Worm (Caenorhabditis elegans) whole organism, young adult: ENCODE results near the gene srw-29.

Source experiments
- B0336.3 ChIP-seq: fragments of 200-800 bp; sonication (Bioruptor generic); IDR thresholded peaks from 2 replicates; pipeline ENCODE4 v1.3.6; 2022; ENCODE audit warnings: missing genetic modification characterization, missing compliant biosample characterization
- C17E4.6 ChIP-seq: fragments of 200-800 bp; sonication (Bioruptor generic); IDR thresholded peaks from 2 replicates; pipeline ENCODE4 v1.3.6; 2022; ENCODE audit warnings: missing genetic modification reagents, missing genetic modification characterization, missing compliant biosample characterization
- D2030.7 ChIP-seq: fragments of 200-800 bp; sonication (Bioruptor generic); IDR thresholded peaks from 2 replicates; pipeline ENCODE4 v1.3.6; 2022; ENCODE audit warnings: missing genetic modification reagents, missing genetic modification characterization, missing compliant biosample characterization
- F23B12.7 ChIP-seq: sonication (generic microtip); optimal IDR thresholded peaks from 2 replicates; lab custom pipeline; 2017; ENCODE audit warnings: missing genetic modification characterization, mild to moderate bottlenecking, missing compliant biosample characterization, antibody characterized with exemption, moderate library complexity; ENCODE audit not compliant: insufficient read depth
- F33H1.4 ChIP-seq: fragments of 200-800 bp; sonication (Bioruptor generic); IDR thresholded peaks from 2 replicates; pipeline ENCODE4 v1.3.6; 2022; ENCODE audit warnings: missing genetic modification reagents, missing genetic modification characterization, missing compliant biosample characterization
- F39B2.1 ChIP-seq: fragments of 200-800 bp; sonication (Bioruptor generic); IDR thresholded peaks from 2 replicates; pipeline ENCODE4 v1.3.6; 2022; ENCODE audit warnings: missing genetic modification reagents, missing genetic modification characterization, missing compliant biosample characterization
- F57C9.4 ChIP-seq: sonication (generic microtip); optimal IDR thresholded peaks from 2 replicates; lab custom pipeline; 2017; ENCODE audit warnings: mild to moderate bottlenecking, missing genetic modification characterization, missing compliant biosample characterization
- K12H6.12 ChIP-seq: fragments of 200-800 bp; sonication (Bioruptor generic); optimal IDR thresholded peaks from 2 replicates; lab custom pipeline; 2018; ENCODE audit warnings: mild to moderate bottlenecking, missing genetic modification characterization, missing compliant biosample characterization
- Y67H2A.10 ChIP-seq: fragments of 200-800 bp; sonication (Bioruptor generic); conservative IDR thresholded peaks from 2 replicates; pipeline ENCODE4 v1.3.6; 2022; ENCODE audit warnings: missing genetic modification reagents, missing genetic modification characterization, missing compliant biosample characterization
- Y79H2A.3 ChIP-seq: fragments of 200-800 bp; sonication (Bioruptor generic); conservative IDR thresholded peaks from 2 replicates; pipeline ENCODE4 v1.3.6; 2022; ENCODE audit warnings: missing genetic modification reagents, missing genetic modification characterization, missing compliant biosample characterization
- athp-1 ChIP-seq: sonication (generic microtip); optimal IDR thresholded peaks from 2 replicates; lab custom pipeline; 2017; ENCODE audit warnings: mild to moderate bottlenecking, missing genetic modification characterization, missing compliant biosample characterization
- cebp-2 ChIP-seq: fragments of 200-800 bp; sonication (Bioruptor generic); IDR thresholded peaks from 2 replicates; pipeline ENCODE4 v1.3.6; 2022; ENCODE audit warnings: missing genetic modification characterization, missing compliant biosample characterization
- ceh-58 ChIP-seq: fragments of 200-800 bp; sonication (Bioruptor generic); IDR thresholded peaks from 2 replicates; pipeline ENCODE4 v1.3.6; 2022; ENCODE audit warnings: missing genetic modification characterization, missing compliant biosample characterization
- ceh-91 ChIP-seq: fragments of 200-800 bp; sonication (Bioruptor generic); IDR thresholded peaks from 2 replicates; pipeline ENCODE4 v1.3.6; 2022; ENCODE audit warnings: missing genetic modification reagents, missing genetic modification characterization, missing compliant biosample characterization
- dpff-1 ChIP-seq: sonication (generic microtip); optimal IDR thresholded peaks from 2 replicates; lab custom pipeline; 2017; ENCODE audit warnings: mild to moderate bottlenecking, missing genetic modification characterization, missing compliant biosample characterization
- dpl-1 ChIP-seq: fragments of 150-350 bp; optimal IDR thresholded peaks from 2 replicates; lab custom pipeline; 2014; ENCODE audit warnings: missing biosample characterization, missing genetic modification reagents, missing genetic modification characterization
- egrh-3 ChIP-seq: fragments of 200-800 bp; sonication (Bioruptor generic); IDR thresholded peaks from 2 replicates; pipeline ENCODE4 v1.3.6; 2022; ENCODE audit warnings: missing genetic modification reagents, missing genetic modification characterization, missing compliant biosample characterization
- ekl-4 ChIP-seq: fragments of 200-800 bp; sonication (Bioruptor generic); IDR thresholded peaks from 2 replicates; pipeline ENCODE4 v1.3.6; 2022; ENCODE audit warnings: missing genetic modification reagents, missing genetic modification characterization, missing compliant biosample characterization
- fkh-3 ChIP-seq: sonication (generic microtip); optimal IDR thresholded peaks from 2 replicates; lab custom pipeline; 2016; ENCODE audit warnings: mild to moderate bottlenecking, missing genetic modification characterization, missing compliant biosample characterization
- gei-17 ChIP-seq: fragments of 200-800 bp; sonication (Bioruptor generic); optimal IDR thresholded peaks from 2 replicates; lab custom pipeline; 2018; ENCODE audit warnings: mild to moderate bottlenecking, missing genetic modification characterization, missing compliant biosample characterization
- hmg-20 ChIP-seq: fragments of 200-800 bp; sonication (Bioruptor generic); IDR thresholded peaks from 2 replicates; pipeline ENCODE4 v1.3.6; 2022; ENCODE audit warnings: missing genetic modification reagents, missing genetic modification characterization, missing compliant biosample characterization
- hrde-1 ChIP-seq: sonication (generic microtip); optimal IDR thresholded peaks from 2 replicates; lab custom pipeline; 2016; ENCODE audit warnings: missing genetic modification characterization, mild to moderate bottlenecking, missing compliant biosample characterization, moderate library complexity, missing genotype, missing genetic modification reagents, borderline replicate concordance
- let-526 ChIP-seq: fragments of 200-800 bp; sonication (Bioruptor generic); IDR thresholded peaks from 2 replicates; pipeline ENCODE4 v1.3.6; 2022; ENCODE audit warnings: missing genetic modification reagents, missing genetic modification characterization, missing compliant biosample characterization
- madf-10 ChIP-seq: sonication (generic microtip); optimal IDR thresholded peaks from 2 replicates; lab custom pipeline; 2016; ENCODE audit warnings: mild to moderate bottlenecking, missing genetic modification characterization, missing compliant biosample characterization
- nhr-90 ChIP-seq: sonication (generic microtip); optimal IDR thresholded peaks from 2 replicates; lab custom pipeline; 2016; ENCODE audit warnings: missing genotype, mild to moderate bottlenecking, missing genetic modification characterization, missing compliant biosample characterization
- rpc-1 ChIP-seq, 2 experiments: fragments of 150-350 bp in 1 of 2; sonication (generic microtip) in 1 of 2; optimal IDR thresholded peaks; 2 replicates each; lab custom pipeline; 2014 to 2018; ENCODE audit warnings: missing biosample characterization in 1 of 2, missing genetic modification characterization in 1 of 2, missing genetic modification reagents in 1 of 2, missing genotype in 1 of 2
- snpc-1.1 ChIP-seq: sonication (generic microtip); optimal IDR thresholded peaks from 2 replicates; lab custom pipeline; 2017; ENCODE audit warnings: missing genetic modification characterization, mild to moderate bottlenecking, missing compliant biosample characterization, antibody characterized with exemption, moderate library complexity, missing genotype, missing genetic modification reagents; ENCODE audit not compliant: insufficient read depth
- snpc-1.3 ChIP-seq: sonication (generic microtip); optimal IDR thresholded peaks from 2 replicates; lab custom pipeline; 2017; ENCODE audit warnings: missing genetic modification characterization, mild to moderate bottlenecking, missing compliant biosample characterization, antibody characterized with exemption, moderate library complexity, missing genotype, missing genetic modification reagents; ENCODE audit not compliant: insufficient read depth
- snpc-3.4 ChIP-seq: sonication (generic microtip); optimal IDR thresholded peaks from 2 replicates; lab custom pipeline; 2017; ENCODE audit warnings: missing genetic modification characterization, mild to moderate bottlenecking, missing compliant biosample characterization, antibody characterized with exemption, moderate library complexity, missing genotype, missing genetic modification reagents
- sptf-2 ChIP-seq: fragments of 200-800 bp; sonication (Bioruptor generic); optimal IDR thresholded peaks from 2 replicates; lab custom pipeline; 2018; ENCODE audit warnings: mild to moderate bottlenecking, missing genetic modification characterization, missing compliant biosample characterization
- tlf-1 ChIP-seq: fragments of 200-800 bp; sonication (Bioruptor generic); optimal IDR thresholded peaks from 2 replicates; lab custom pipeline; 2018; ENCODE audit warnings: mild to moderate bottlenecking, missing genetic modification characterization, missing compliant biosample characterization
- zim-3 ChIP-seq: sonication (generic microtip); optimal IDR thresholded peaks from 2 replicates; lab custom pipeline; 2017; ENCODE audit warnings: mild to moderate bottlenecking, missing genetic modification characterization, moderate library complexity, missing compliant biosample characterization
- ztf-18 ChIP-seq: sonication (generic microtip); optimal IDR thresholded peaks from 2 replicates; lab custom pipeline; 2016; ENCODE audit warnings: missing genotype, mild to moderate bottlenecking, missing genetic modification characterization, missing compliant biosample characterization
- ztf-28 ChIP-seq: fragments of 200-800 bp; sonication (Bioruptor generic); IDR thresholded peaks from 2 replicates; pipeline ENCODE4 v1.3.6; 2022; ENCODE audit warnings: missing genetic modification reagents, missing genetic modification characterization, missing compliant biosample characterization
- ztf-3 ChIP-seq: fragments of 200-800 bp; sonication (Bioruptor generic); optimal IDR thresholded peaks from 2 replicates; lab custom pipeline; 2018; ENCODE audit warnings: mild to moderate bottlenecking, missing genetic modification characterization, missing compliant biosample characterization

The srw-29 gene

DNA sequence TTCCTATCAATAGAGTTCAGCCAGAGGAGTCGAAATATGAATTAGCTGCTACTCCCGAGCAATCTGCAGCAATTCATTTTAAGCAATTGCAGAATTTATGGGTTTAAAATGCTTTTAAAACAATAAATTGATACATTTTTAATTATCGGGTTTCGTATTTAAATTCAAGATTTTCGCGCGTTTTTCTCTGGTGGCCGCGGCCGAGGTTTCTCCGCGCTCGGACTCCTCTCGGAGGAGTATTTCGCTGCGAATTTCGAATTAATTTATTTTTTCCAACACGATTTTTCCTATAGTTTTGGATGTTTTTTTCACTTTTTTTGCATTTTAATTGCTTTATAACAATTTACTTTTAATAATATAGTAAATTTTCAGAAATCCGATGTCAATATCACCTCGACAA, 22.8 kb downstream of the srw-29 start, which contains the start of gene F13A7.14 (continued):
- TF ChIP-seq tlf-1 (no peak), zim-3 (no peak), ceh-91 (GFP tag; lab: Robert Waterston, UW) (peak; percentile 52), egrh-3 (GFP tag; lab: Robert Waterston, UW) (0 out of 2 replicates have a peak, but pooled peaks have one; percentile 42), D2030.7 (peak; percentile 54), madf-10 (tag; lab: Kevin White, UChicago) (peak; percentile 42), F33H1.4 (GFP tag; lab: Robert Waterston, UW) (peak; percentile 51)

DNA sequence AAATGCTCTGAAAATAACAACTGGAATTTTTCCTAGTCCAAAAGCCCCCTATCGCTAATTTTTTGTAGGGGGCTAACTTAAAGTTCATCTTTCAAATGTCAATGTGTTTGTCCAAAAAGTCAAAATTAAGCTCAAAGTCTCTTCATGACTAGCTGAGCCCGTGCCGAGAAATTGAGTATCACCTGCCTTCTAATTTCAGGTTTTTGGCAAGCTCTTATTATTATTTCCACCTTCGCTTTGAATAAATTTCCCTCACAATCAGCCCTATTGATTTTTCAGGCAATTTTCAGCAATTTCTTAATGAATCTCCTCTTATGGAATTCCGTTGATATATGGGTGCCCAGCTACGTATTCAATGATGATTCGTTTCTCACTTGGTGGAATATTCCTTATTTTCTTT, 24.9 kb downstream of the srw-29 start, which contains the start of gene sre-36:
Gene sre-36, plus strand, starts transcription at position 301 of the 400 bp plus-strand sequence.
- TF ChIP-seq dpl-1 (no peak), cebp-2 (GFP tag; lab: Robert Waterston, UW) (no peak), zim-3 (no peak), snpc-1.1 (tag; lab: Kevin White, UChicago) (no peak), F39B2.1 (GFP tag; lab: Robert Waterston, UW) (no peak), ceh-58 (GFP tag; lab: Robert Waterston, UW) (no peak), gei-17 (GFP tag; lab: Kevin White, UChicago) (no peak), ekl-4 (GFP tag; lab: Robert Waterston, UW) (no peak), hrde-1 (tag; lab: Kevin White, UChicago) (no peak), ztf-18 (tag; lab: Kevin White, UChicago) (no peak), dpff-1 (tag; lab: Kevin White, UChicago) (no peak), snpc-3.4 (tag; lab: Kevin White, UChicago) (no peak)

DNA sequence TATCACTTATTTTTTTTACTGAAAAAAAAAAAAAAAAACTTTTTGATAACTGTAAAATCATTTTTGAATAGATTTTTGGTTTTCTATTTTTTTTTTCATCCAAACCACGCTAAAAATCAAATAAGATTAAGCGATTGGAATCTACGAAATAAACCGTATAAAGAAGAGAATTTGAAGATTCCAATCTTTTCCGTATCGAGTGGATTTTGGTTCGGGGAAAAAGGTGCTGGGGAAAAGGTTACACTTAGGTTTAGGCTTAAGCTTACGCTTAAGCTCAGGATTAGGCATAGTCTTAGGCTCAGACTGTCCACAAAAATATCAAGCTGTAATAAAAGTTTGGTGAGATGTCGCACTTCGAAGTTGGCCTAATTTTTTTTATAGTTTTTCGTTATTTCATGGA, 28.6 kb downstream of the srw-29 start, which contains the start of gene F13A7.12:
Gene F13A7.12, plus strand, starts transcription at position 301 of the 400 bp plus-strand sequence.
- TF ChIP-seq egrh-3 (GFP tag; lab: Robert Waterston, UW) (no peak), snpc-1.3 (tag; lab: Kevin White, UChicago) (no peak), F57C9.4 (no peak), nhr-90 (tag; lab: Kevin White, UChicago) (no peak), hmg-20 (GFP tag; lab: Robert Waterston, UW) (no peak), let-526 (no peak), ztf-3 (GFP tag; lab: Kevin White, UChicago) (no peak), K12H6.12 (no peak), ztf-28 (no peak), F23B12.7 (tag; lab: Kevin White, UChicago) (no peak), fkh-3 (tag; lab: Kevin White, UChicago) (no peak), C17E4.6 (GFP tag; lab: Robert Waterston, UW) (no peak), ztf-18 (tag; lab: Kevin White, UChicago) (no peak), sptf-2 (GFP tag; lab: Kevin White, UChicago) (no peak), athp-1 (tag; lab: Kevin White, UChicago) (no peak), B0336.3 (GFP tag; lab: Robert Waterston, UW) (no peak), Y67H2A.10 (GFP tag; lab: Robert Waterston, UW) (no peak), Y79H2A.3 (GFP tag; lab: Robert Waterston, UW) (no peak), rpc-1 (optimal IDR thresholded peaks at IDR 0.05; lab: Kevin White, UChicago) (no peak), rpc-1 (tag; optimal IDR thresholded peaks at IDR 0.05; lab: Kevin White, UChicago) (no peak)
